Worm (Caenorhabditis elegans) whole organism, L1 larva: ENCODE results near the gene C49C8.1.

ENCODE experiments used
- Y116A8C.19 ChIP-seq: sonication (generic microtip); optimal IDR thresholded peaks from 2 replicates; lab custom pipeline; 2016; ENCODE audit warnings: missing compliant biosample characterization, missing genetic modification characterization, borderline replicate concordance
- efl-1 ChIP-seq, 4 experiments: fragments of 150-350 bp; optimal IDR thresholded peaks in 3 of 4; peaks in 1 of 4; 1 replicate in 1 of 4; 2 replicates in 3 of 4; lab custom pipeline; 2014; ENCODE audit warnings: missing biosample characterization in 2 of 4, missing genetic modification characterization in 2 of 4, missing genetic modification reagents in 2 of 4
- efl-3 ChIP-seq: fragments of 200-800 bp; sonication (Bioruptor generic); optimal IDR thresholded peaks from 2 replicates; lab custom pipeline; 2018; ENCODE audit warnings: mild to moderate bottlenecking, missing genetic modification characterization, missing compliant biosample characterization
- fkh-8 ChIP-seq: sonication (generic microtip); optimal IDR thresholded peaks from 2 replicates; lab custom pipeline; 2016; ENCODE audit warnings: mild to moderate bottlenecking, missing genetic modification characterization, missing compliant biosample characterization
- hlh-4 ChIP-seq: sonication (generic microtip); optimal IDR thresholded peaks from 2 replicates; lab custom pipeline; 2016; ENCODE audit warnings: mild to moderate bottlenecking, missing genetic modification characterization, missing compliant biosample characterization
- lin-35 ChIP-seq, 2 experiments: fragments of 150-350 bp; optimal IDR thresholded peaks; 2 replicates each; lab custom pipeline; 2014; ENCODE audit warnings: missing biosample characterization in 2 of 2, missing genetic modification characterization in 2 of 2, missing genetic modification reagents in 2 of 2
- mab-9 ChIP-seq: fragments of 200-800 bp; sonication (Bioruptor generic); IDR thresholded peaks from 2 replicates; pipeline ENCODE4 v1.3.6; 2022; ENCODE audit warnings: missing genetic modification reagents, missing genetic modification characterization, missing compliant biosample characterization
- mef-2 ChIP-seq: fragments of 150-350 bp; optimal IDR thresholded peaks from 2 replicates; lab custom pipeline; 2014; ENCODE audit warnings: missing biosample characterization, missing genetic modification characterization
- nhr-20 ChIP-seq: sonication (generic microtip); optimal IDR thresholded peaks from 2 replicates; lab custom pipeline; 2016; ENCODE audit warnings: mild to moderate bottlenecking, missing genetic modification characterization, missing compliant biosample characterization
- nhr-71 ChIP-seq: sonication (generic microtip); optimal IDR thresholded peaks from 2 replicates; lab custom pipeline; 2016; ENCODE audit warnings: mild to moderate bottlenecking, missing genetic modification characterization, moderate library complexity, missing compliant biosample characterization
- nhr-84 ChIP-seq: sonication (generic microtip); optimal IDR thresholded peaks from 2 replicates; lab custom pipeline; 2017; ENCODE audit warnings: missing biosample characterization, missing genetic modification characterization
- pax-3 ChIP-seq: fragments of 200-800 bp; sonication (Bioruptor generic); optimal IDR thresholded peaks from 2 replicates; lab custom pipeline; 2018; ENCODE audit warnings: mild to moderate bottlenecking, missing genetic modification characterization, moderate library complexity, missing compliant biosample characterization
- swsn-7 ChIP-seq: sonication (generic microtip); optimal IDR thresholded peaks from 2 replicates; lab custom pipeline; 2016; ENCODE audit warnings: missing genetic modification characterization, missing compliant biosample characterization
- unc-30 ChIP-seq: sonication (generic microtip); optimal IDR thresholded peaks from 2 replicates; lab custom pipeline; 2017; ENCODE audit warnings: missing biosample characterization, missing genetic modification characterization
- ztf-11 ChIP-seq, 2 experiments: sonication (generic microtip); optimal IDR thresholded peaks; 2 replicates each; lab custom pipeline; 2016 to 2017; ENCODE audit warnings: missing genetic modification characterization in 2 of 2, missing biosample characterization in 1 of 2, missing compliant biosample characterization in 1 of 2

Gene C49C8.1

ce11 chrIV:8691486-8691885, 37.1 kb downstream of the C49C8.1 start, which contains the start of the genes hst-1 and ints-6 (continued):
- TF ChIP-seq unc-30 (tag; lab: Kevin White, UChicago): no peak

- TF ChIP-seq nhr-71 (tag; lab: Kevin White, UChicago) (peak; percentile 31), fkh-8 (tag; lab: Kevin White, UChicago) (peak; percentile 76), swsn-7 (tag; lab: Kevin White, UChicago) (peak; percentile 5), efl-3 (no peak), mef-2 (tag; lab: Kevin White, UChicago) (no peak)
These were observed 43.1 kb downstream of the C49C8.1 start, which contains the start of gene ttll-11 for ce11 chrIV:8697436-8697835. ttll-11 (plus strand) TSS chrIV:8697736.

ce11 chrIV:8705504-8705903, 51.1 kb downstream of the C49C8.1 start, which contains the start of gene H23L24.4:
H23L24.4 (minus strand) TSS chrIV:8705604.
- no peak for TF ChIP-seq Y116A8C.19 (tag; lab: Kevin White, UChicago)
- TF ChIP-seq efl-1 (optimal IDR thresholded peaks at IDR 0.05; lab: Kevin White, UChicago): no peak
- no peak for TF ChIP-seq efl-1 (GFP tag; optimal IDR thresholded peaks at IDR 0.05 in 1 of 2; lab: Kevin White, UChicago)
- TF ChIP-seq ztf-11 (tag; optimal IDR thresholded peaks at IDR 0.05; lab: Kevin White, UChicago): no peak
- no peak for TF ChIP-seq hlh-4 (tag; lab: Kevin White, UChicago)
- TF ChIP-seq pax-3 (tag; lab: Kevin White, UChicago): no peak
- TF ChIP-seq mef-2 (tag; lab: Kevin White, UChicago): no peak
- no peak for TF ChIP-seq mab-9 (GFP tag; lab: Robert Waterston, UW)
- TF ChIP-seq lin-35 (GFP tag; optimal IDR thresholded peaks at IDR 0.05; lab: Kevin White, UChicago): no peak
- no peak for TF ChIP-seq nhr-20 (tag; lab: Kevin White, UChicago)
- no peak for TF ChIP-seq nhr-84
